Fruit fly (Drosophila melanogaster) whole organism, embryonic: Measurements from ENCODE around the gene CG34181.

Source experiments
- Sin3A ChIP-seq: fragments of >200 bp; optimal IDR thresholded peaks from 2 replicates; lab custom pipeline; 2018
- Spps ChIP-seq: fragments of 200-800 bp; sonication (Bioruptor generic); optimal IDR thresholded peaks from 2 replicates; lab custom pipeline; 2018; ENCODE audit warnings: missing biosample characterization, mild to moderate bottlenecking, missing genetic modification characterization
- ab ChIP-seq: fragments of 200-800 bp; sonication (Bioruptor generic); optimal IDR thresholded peaks from 2 replicates; lab custom pipeline; 2016; ENCODE audit warnings: missing biosample characterization, missing genetic modification characterization
- bab2 ChIP-seq: fragments of 200-800 bp; sonication (Bioruptor generic); optimal IDR thresholded peaks from 2 replicates; lab custom pipeline; 2016; ENCODE audit warnings: missing biosample characterization, missing genetic modification characterization
- kay ChIP-seq: fragments of 200-800 bp; sonication (Bioruptor generic); optimal IDR thresholded peaks from 2 replicates; lab custom pipeline; 2016; ENCODE audit warnings: missing biosample characterization, missing genetic modification characterization
- wek ChIP-seq: fragments of 200-800 bp; sonication (Bioruptor generic); optimal IDR thresholded peaks from 3 replicates; lab custom pipeline; 2018; ENCODE audit warnings: missing biosample characterization, mild to moderate bottlenecking, missing genetic modification characterization, moderate library complexity

dm6 chr2L:9416244-9416758 is 48.9 kb downstream of the CG34181 start, which contains the start of gene Mco1:
- TF ChIP-seq bab2 (GFP tag; lab: Kevin White, UChicago) (no peak), Sin3A (lab: Kevin White, UChicago) (no peak), wek (GFP tag; lab: Kevin White, UChicago) (no peak), ab (GFP tag; lab: Kevin White, UChicago) (no peak), Spps (tag; lab: Kevin White, UChicago) (no peak), kay (GFP tag; lab: Kevin White, UChicago) (no peak)
